Fruit fly (Drosophila melanogaster): ENCODE results near the gene CG3817.

The CG3817 gene

dm6 chr3R:14900177-14900576 lies 1.6 kb downstream of the CG3817 start, which contains the start of gene VhaPPA1-2:
VhaPPA1-2 (minus strand) TSS chr3R:14900277.
- TF ChIP-seq CG17801 (GFP tag; optimal IDR thresholded peaks at IDR 0.05; ENCODE audit: partially characterized antibody): no peak

dm6 chr3R:14901408-14902352 lies 3.1 kb downstream of the CG3817 start, which contains the start of gene RpS5b:
RpS5b (minus strand) TSS chr3R:14901563.
- TF ChIP-seq CG17801 (GFP tag; optimal IDR thresholded peaks at IDR 0.05; ENCODE audit: partially characterized antibody): peak; percentile 56

dm6 chr3R:14903837-14904431 lies 5.4 kb downstream of the CG3817 start, which contains the start of gene VhaPPA1-1:
VhaPPA1-1 (minus strand) TSS chr3R:14904061.
- peak; percentile 52 for TF ChIP-seq CG17801 (GFP tag; optimal IDR thresholded peaks at IDR 0.05; ENCODE audit: partially characterized antibody)

dm6 chr3R:14912449-14912987 lies 14.0 kb downstream of the CG3817 start:
- TF ChIP-seq CG17801 (GFP tag; optimal IDR thresholded peaks at IDR 0.05; ENCODE audit: partially characterized antibody): no peak

dm6 chr3R:14917927-14918829 lies 19.6 kb downstream of the CG3817 start, which contains the start of gene Sdr:
Sdr (plus strand) TSS chr3R:14918628.
- peak; percentile 82 for TF ChIP-seq CG17801 (GFP tag; optimal IDR thresholded peaks at IDR 0.05; ENCODE audit: partially characterized antibody)
